Fruit fly (Drosophila melanogaster): ENCODE data around the gene ImpL2.

- TF ChIP-seq CG34367 (tag; optimal IDR thresholded peaks at IDR 0.05), result no peak
- no peak for TF ChIP-seq EcR (GFP tag; optimal IDR thresholded peaks at IDR 0.05)
These were observed 2.2 kb upstream of the ImpL2 start for dm6 chr3L:4238195-4238594.

All from whole organism, pupa.